Worm (Caenorhabditis elegans): ENCODE measurements around the gene fbxa-55.
A peak's percentile ranks its signal among the peaks of the same experiment; 100 is the strongest.

fbxa-55 gene

ce11 chrIII:936037-936507 lies at the start of gene fbxa-55:
fbxa-55 (minus strand) TSS chrIII:936087.
- TF ChIP-seq cnd-1 (tag; optimal IDR thresholded peaks at IDR 0.05): no peak
- no peak for TF ChIP-seq ztf-11 (tag; optimal IDR thresholded peaks at IDR 0.05)
- TF ChIP-seq mls-2 (tag; optimal IDR thresholded peaks at IDR 0.05): no peak
- no peak for TF ChIP-seq mab-5 (tag; optimal IDR thresholded peaks at IDR 0.05)
- no peak for TF ChIP-seq unc-39 (tag; optimal IDR thresholded peaks at IDR 0.05)
- TF ChIP-seq nhr-12 (tag; optimal IDR thresholded peaks at IDR 0.05): no peak
- no peak for TF ChIP-seq blmp-1 (tag; optimal IDR thresholded peaks at IDR 0.05)
- no peak for TF ChIP-seq ceh-39 (tag; optimal IDR thresholded peaks at IDR 0.05)
- no peak for TF ChIP-seq nhr-28 (tag; optimal IDR thresholded peaks at IDR 0.05)
- TF ChIP-seq elt-3 (tag; optimal IDR thresholded peaks at IDR 0.05): no peak

ce11 chrIII:982961-983360 lies 47.1 kb upstream of the fbxa-55 start, which contains the start of gene tbc-10:
tbc-10 (plus strand) TSS chrIII:983261.
- TF ChIP-seq lin-32 (GFP tag; optimal IDR thresholded peaks at IDR 0.05): no peak
- no peak for TF ChIP-seq lin-13 (tag; optimal IDR thresholded peaks at IDR 0.05)
- TF ChIP-seq unc-39 (tag; optimal IDR thresholded peaks at IDR 0.05): no peak
- TF ChIP-seq nhr-2 (tag; optimal IDR thresholded peaks at IDR 0.05): no peak
- no peak for TF ChIP-seq cnd-1 (tag; optimal IDR thresholded peaks at IDR 0.05)
- no peak for TF ChIP-seq flh-1 (GFP tag; optimal IDR thresholded peaks at IDR 0.05)
- TF ChIP-seq blmp-1 (tag; optimal IDR thresholded peaks at IDR 0.05): no peak
- TF ChIP-seq mab-5 (tag; optimal IDR thresholded peaks at IDR 0.05): no peak
- no peak for TF ChIP-seq pha-4 (tag; optimal IDR thresholded peaks at IDR 0.05)
- no peak for TF ChIP-seq mls-2 (tag; optimal IDR thresholded peaks at IDR 0.05)
- TF ChIP-seq snpc-4 (tag; optimal IDR thresholded peaks at IDR 0.05): no peak
- no peak for TF ChIP-seq sem-2 (GFP tag; optimal IDR thresholded peaks at IDR 0.05)
- TF ChIP-seq elt-1 (tag; optimal IDR thresholded peaks at IDR 0.05; ENCODE audit: borderline replicate concordance, insufficient read depth): no peak
- TF ChIP-seq tbx-8 (GFP tag; optimal IDR thresholded peaks at IDR 0.05): no peak
- TF ChIP-seq ceh-39 (tag; optimal IDR thresholded peaks at IDR 0.05): no peak

ce11 chrIII:981960-982359 lies 46.1 kb upstream of the fbxa-55 start:
- TF ChIP-seq ces-1 (GFP tag; optimal IDR thresholded peaks at IDR 0.05): peak; percentile 69
- TF ChIP-seq lin-32 (GFP tag; optimal IDR thresholded peaks at IDR 0.05): no peak
- TF ChIP-seq mls-2 (tag; optimal IDR thresholded peaks at IDR 0.05): no peak
- TF ChIP-seq nhr-2 (tag; optimal IDR thresholded peaks at IDR 0.05): no peak
- TF ChIP-seq drap-1 (GFP tag; optimal IDR thresholded peaks at IDR 0.05): no peak
- TF ChIP-seq unc-39 (tag; optimal IDR thresholded peaks at IDR 0.05): no peak
- no peak for TF ChIP-seq mab-5 (tag; optimal IDR thresholded peaks at IDR 0.05)
- peak; percentile 26 for TF ChIP-seq hlh-1 (tag; optimal IDR thresholded peaks at IDR 0.05)
- TF ChIP-seq bed-3 (GFP tag; optimal IDR thresholded peaks at IDR 0.05): no peak
- no peak for TF ChIP-seq ceh-83 (GFP tag; optimal IDR thresholded peaks at IDR 0.05)
- TF ChIP-seq nhr-12 (tag; optimal IDR thresholded peaks at IDR 0.05): no peak
- no peak for TF ChIP-seq nhr-76 (tag; optimal IDR thresholded peaks at IDR 0.05)
- TF ChIP-seq elt-1 (tag; optimal IDR thresholded peaks at IDR 0.05; ENCODE audit: borderline replicate concordance, insufficient read depth): no peak
- no peak for TF ChIP-seq lsy-2 (tag; optimal IDR thresholded peaks at IDR 0.05)
- no peak for TF ChIP-seq ceh-39 (tag; optimal IDR thresholded peaks at IDR 0.05)
- peak; percentile 47 for TF ChIP-seq nhr-237 (tag; optimal IDR thresholded peaks at IDR 0.05)
- no peak for TF ChIP-seq cnd-1 (tag; optimal IDR thresholded peaks at IDR 0.05)
- TF ChIP-seq snpc-4 (tag; optimal IDR thresholded peaks at IDR 0.05): no peak
- peak; percentile 64 for TF ChIP-seq unc-62 (GFP tag; optimal IDR thresholded peaks at IDR 0.05)
- TF ChIP-seq ham-2 (GFP tag; optimal IDR thresholded peaks at IDR 0.05): no peak
- TF ChIP-seq zip-8 (tag; optimal IDR thresholded peaks at IDR 0.05): no peak
- peak; percentile 4 for TF ChIP-seq elt-3 (tag; optimal IDR thresholded peaks at IDR 0.05)
- no peak for TF ChIP-seq blmp-1 (tag; optimal IDR thresholded peaks at IDR 0.05)
- no peak for TF ChIP-seq nhr-28 (tag; optimal IDR thresholded peaks at IDR 0.05)
- no peak for TF ChIP-seq unc-120 (tag; optimal IDR thresholded peaks at IDR 0.05; ENCODE audit: poor library complexity, severe bottlenecking)
- no peak for TF ChIP-seq mep-1 (tag; optimal IDR thresholded peaks at IDR 0.05)
- peak; percentile 12 for TF ChIP-seq lin-13 (tag; optimal IDR thresholded peaks at IDR 0.05)
- peak; percentile 50 for TF ChIP-seq pha-4 (tag; optimal IDR thresholded peaks at IDR 0.05)
- TF ChIP-seq sptf-1 (tag; optimal IDR thresholded peaks at IDR 0.05): no peak
- TF ChIP-seq flh-1 (GFP tag; optimal IDR thresholded peaks at IDR 0.05): no peak
- no peak for TF ChIP-seq tbx-8 (GFP tag; optimal IDR thresholded peaks at IDR 0.05)
- no peak for TF ChIP-seq ztf-11 (tag; optimal IDR thresholded peaks at IDR 0.05)
- TF ChIP-seq sem-2 (GFP tag; optimal IDR thresholded peaks at IDR 0.05): no peak
- no peak for TF ChIP-seq M03D4.4 (tag; optimal IDR thresholded peaks at IDR 0.05)
- no peak for TF ChIP-seq ceh-43 (GFP tag; optimal IDR thresholded peaks at IDR 0.05)
